Fruit fly (Drosophila melanogaster) whole organism, embryonic: ENCODE results near the gene Blimp-1.
A peak's percentile ranks its signal among the peaks of the same experiment; 100 is the strongest.

ENCODE experiments used
- Antp ChIP-seq: fragments of 200-800 bp; sonication (Bioruptor generic); optimal IDR thresholded peaks from 3 replicates; lab custom pipeline; 2016; ENCODE audit warnings: missing biosample characterization, missing genetic modification characterization
- CG10462 ChIP-seq: fragments of 200-800 bp; sonication (Bioruptor generic); optimal IDR thresholded peaks from 2 replicates; lab custom pipeline; 2016; ENCODE audit warnings: missing biosample characterization, missing genetic modification characterization
- CG11085 ChIP-seq: fragments of 200-800 bp; sonication (Bioruptor generic); IDR thresholded peaks from 2 replicates; pipeline ENCODE4 v1.3.6; 2022; ENCODE audit warnings: missing biosample characterization, missing genetic modification characterization
- CG11456 ChIP-seq: fragments of 200-800 bp; sonication (Bioruptor generic); IDR thresholded peaks from 3 replicates; pipeline ENCODE4 v1.3.6; 2022; ENCODE audit warnings: missing biosample characterization, missing genetic modification characterization
- CG11723 ChIP-seq: fragments of 200-800 bp; sonication (Bioruptor generic); optimal IDR thresholded peaks from 2 replicates; lab custom pipeline; 2017; ENCODE audit warnings: missing biosample characterization, mild to moderate bottlenecking, missing genetic modification characterization
- CG12236 ChIP-seq: fragments of 200-800 bp; sonication (Bioruptor generic); optimal IDR thresholded peaks from 2 replicates; lab custom pipeline; 2016; ENCODE audit warnings: missing biosample characterization, missing genetic modification characterization
- CG14050 ChIP-seq: fragments of 200-800 bp; sonication (Bioruptor generic); IDR thresholded peaks from 3 replicates; pipeline ENCODE4 v1.3.6; 2022; ENCODE audit warnings: missing biosample characterization, missing genetic modification characterization
- CG14667 ChIP-seq: fragments of 200-800 bp; sonication (Bioruptor generic); IDR thresholded peaks from 2 replicates; pipeline ENCODE4 v1.3.6; 2022; ENCODE audit warnings: missing biosample characterization, missing genetic modification characterization
- CG1529 ChIP-seq: fragments of 200-800 bp; sonication (Bioruptor generic); optimal IDR thresholded peaks from 3 replicates; lab custom pipeline; 2018; ENCODE audit warnings: missing biosample characterization, missing genetic modification characterization
- CG16779 ChIP-seq: fragments of 200-800 bp; sonication (Bioruptor generic); IDR thresholded peaks from 2 replicates; pipeline ENCODE4 v1.3.6; 2022; ENCODE audit warnings: missing biosample characterization, missing genetic modification characterization
- CG18599 ChIP-seq: fragments of 200-800 bp; sonication (Bioruptor generic); optimal IDR thresholded peaks from 3 replicates; lab custom pipeline; 2017; ENCODE audit warnings: missing biosample characterization, missing genetic modification characterization, mild to moderate bottlenecking, moderate library complexity, missing genetic modification reagents
- CG2129 ChIP-seq: fragments of 200-800 bp; sonication (Bioruptor generic); IDR thresholded peaks from 2 replicates; pipeline ENCODE4 v1.3.6; 2022; ENCODE audit warnings: missing biosample characterization, missing genetic modification characterization; ENCODE audit not compliant: partially characterized antibody
- CG32532 ChIP-seq: fragments of 200-800 bp; sonication (Bioruptor generic); IDR thresholded peaks from 2 replicates; pipeline ENCODE4 v1.3.6; 2022; ENCODE audit warnings: missing biosample characterization, missing genetic modification characterization
- CG33213 ChIP-seq: fragments of 200-800 bp; sonication (Bioruptor generic); optimal IDR thresholded peaks from 3 replicates; lab custom pipeline; 2016; ENCODE audit warnings: missing biosample characterization, missing genetic modification characterization
- CG34376 ChIP-seq: fragments of 200-800 bp; sonication (Bioruptor generic); optimal IDR thresholded peaks from 2 replicates; lab custom pipeline; 2018; ENCODE audit warnings: missing biosample characterization, mild to moderate bottlenecking, missing genetic modification characterization
- CG34422 ChIP-seq: fragments of 200-800 bp; sonication (Bioruptor generic); IDR thresholded peaks from 3 replicates; pipeline ENCODE4 v1.3.6; 2022; ENCODE audit warnings: missing biosample characterization, missing genetic modification characterization
- CG4360 ChIP-seq: fragments of 200-800 bp; sonication (Bioruptor generic); IDR thresholded peaks from 2 replicates; pipeline ENCODE4 v1.3.6; 2022; ENCODE audit warnings: missing biosample characterization, missing genetic modification characterization
- CG6765 ChIP-seq: fragments of 200-800 bp; sonication (Bioruptor generic); optimal IDR thresholded peaks from 3 replicates; lab custom pipeline; 2017; ENCODE audit warnings: missing biosample characterization, mild to moderate bottlenecking, missing genetic modification characterization
- CG6854 ChIP-seq: fragments of 200-800 bp; sonication (Bioruptor generic); optimal IDR thresholded peaks from 3 replicates; lab custom pipeline; 2017; ENCODE audit warnings: missing biosample characterization, mild to moderate bottlenecking, missing genetic modification characterization
- CG7271 ChIP-seq: fragments of 200-800 bp; sonication (Bioruptor generic); optimal IDR thresholded peaks from 2 replicates; lab custom pipeline; 2018; ENCODE audit warnings: missing biosample characterization, mild to moderate bottlenecking, missing genetic modification characterization, moderate library complexity
- CG8359 ChIP-seq: fragments of 200-800 bp; sonication (Bioruptor generic); optimal IDR thresholded peaks from 2 replicates; lab custom pipeline; 2017; ENCODE audit warnings: missing biosample characterization, mild to moderate bottlenecking, missing genetic modification characterization, borderline replicate concordance
- CG8388 ChIP-seq: fragments of 200-800 bp; sonication (Bioruptor generic); optimal IDR thresholded peaks from 2 replicates; lab custom pipeline; 2019; ENCODE audit warnings: missing biosample characterization, mild to moderate bottlenecking, missing genetic modification characterization, moderate library complexity
- CG8944 ChIP-seq: fragments of 200-800 bp; sonication (Bioruptor generic); optimal IDR thresholded peaks from 3 replicates; lab custom pipeline; 2016; ENCODE audit warnings: missing biosample characterization, missing genetic modification characterization
- CG9876 ChIP-seq: fragments of 200-800 bp; sonication (Bioruptor generic); optimal IDR thresholded peaks from 2 replicates; lab custom pipeline; 2016; ENCODE audit warnings: missing biosample characterization, missing genetic modification characterization
- CoRest ChIP-seq: fragments of 200-800 bp; sonication (Bioruptor generic); optimal IDR thresholded peaks from 3 replicates; lab custom pipeline; 2018; ENCODE audit warnings: missing biosample characterization, mild to moderate bottlenecking, missing genetic modification characterization, moderate library complexity
- Dp ChIP-seq: fragments of 200-800 bp; sonication (Bioruptor generic); optimal IDR thresholded peaks from 2 replicates; lab custom pipeline; 2018; ENCODE audit warnings: missing biosample characterization, mild to moderate bottlenecking, missing genetic modification characterization, moderate library complexity
- Eip74EF ChIP-seq, 2 experiments: fragments of 200-800 bp in 1 of 2; fragments of >200 bp in 1 of 2; sonication (Bioruptor generic) in 1 of 2; optimal IDR thresholded peaks; 2 replicates each; lab custom pipeline; 2017 to 2019; ENCODE audit warnings: missing biosample characterization in 2 of 2, missing genetic modification characterization in 2 of 2, mild to moderate bottlenecking in 1 of 2, moderate library complexity in 1 of 2
- HmgD ChIP-seq: fragments of 200-800 bp; sonication (Bioruptor generic); optimal IDR thresholded peaks from 3 replicates; lab custom pipeline; 2016; ENCODE audit warnings: missing biosample characterization, missing genetic modification characterization
- Neu2 ChIP-seq: fragments of 200-800 bp; sonication (Bioruptor generic); optimal IDR thresholded peaks from 3 replicates; lab custom pipeline; 2016; ENCODE audit warnings: missing biosample characterization, missing genetic modification characterization, borderline replicate concordance
- Trl ChIP-seq, 3 experiments: fragments of >200 bp in 2 of 3; fragments of 200-800 bp in 1 of 3; sonication (Bioruptor generic) in 1 of 3; optimal IDR thresholded peaks; 2 replicates in 1 of 3; 3 replicates in 2 of 3; lab custom pipeline; 2016 to 2017; ENCODE audit warnings: missing biosample characterization in 1 of 3, missing genetic modification characterization in 1 of 3
- Vsx1 ChIP-seq: fragments of 200-800 bp; sonication (Bioruptor generic); optimal IDR thresholded peaks from 2 replicates; lab custom pipeline; 2017; ENCODE audit warnings: missing biosample characterization, mild to moderate bottlenecking, missing genetic modification characterization, missing genetic modification reagents
- YL-1 ChIP-seq: fragments of 200-800 bp; sonication (Bioruptor generic); optimal IDR thresholded peaks from 3 replicates; lab custom pipeline; 2017; ENCODE audit warnings: missing biosample characterization, mild to moderate bottlenecking, missing genetic modification characterization
- ab ChIP-seq: fragments of 200-800 bp; sonication (Bioruptor generic); optimal IDR thresholded peaks from 2 replicates; lab custom pipeline; 2016; ENCODE audit warnings: missing biosample characterization, missing genetic modification characterization
- bab2 ChIP-seq: fragments of 200-800 bp; sonication (Bioruptor generic); optimal IDR thresholded peaks from 2 replicates; lab custom pipeline; 2016; ENCODE audit warnings: missing biosample characterization, missing genetic modification characterization
- bbx ChIP-seq: fragments of 200-800 bp; sonication (Bioruptor generic); IDR thresholded peaks from 2 replicates; pipeline ENCODE4 v1.3.6; 2022; ENCODE audit warnings: missing biosample characterization, missing genetic modification characterization; ENCODE audit not compliant: partially characterized antibody
- dmrt99B ChIP-seq: fragments of 200-800 bp; sonication (Bioruptor generic); optimal IDR thresholded peaks from 2 replicates; lab custom pipeline; 2018; ENCODE audit warnings: missing biosample characterization, mild to moderate bottlenecking, missing genetic modification characterization, moderate library complexity
- grau ChIP-seq: fragments of 200-800 bp; optimal IDR thresholded peaks from 3 replicates; lab custom pipeline; 2019; ENCODE audit warnings: missing biosample characterization, mild to moderate bottlenecking, missing genetic modification characterization, moderate library complexity
- klu ChIP-seq: fragments of 200-800 bp; sonication (Bioruptor generic); IDR thresholded peaks from 2 replicates; pipeline ENCODE4 v1.3.6; 2022; ENCODE audit warnings: missing biosample characterization, missing genetic modification characterization
- lola ChIP-seq, 3 experiments: fragments of >200 bp in 2 of 3; fragments of 200-800 bp in 1 of 3; sonication (Bioruptor generic) in 1 of 3; optimal IDR thresholded peaks; 2 replicates each; lab custom pipeline; 2017 to 2019; ENCODE audit warnings: missing biosample characterization in 3 of 3, missing genetic modification characterization in 3 of 3, mild to moderate bottlenecking in 1 of 3, moderate library complexity in 1 of 3
- mld ChIP-seq: fragments of 200-800 bp; sonication (Bioruptor generic); IDR thresholded peaks from 3 replicates; pipeline ENCODE4 v1.3.6; 2022; ENCODE audit warnings: missing biosample characterization, missing genetic modification characterization; ENCODE audit not compliant: partially characterized antibody
- nmo ChIP-seq: fragments of 200-800 bp; sonication (Bioruptor generic); optimal IDR thresholded peaks from 2 replicates; lab custom pipeline; 2018; ENCODE audit warnings: missing biosample characterization, mild to moderate bottlenecking, missing genetic modification characterization, moderate library complexity
- pfk ChIP-seq: fragments of 200-800 bp; sonication (Bioruptor generic); optimal IDR thresholded peaks from 2 replicates; lab custom pipeline; 2018; ENCODE audit warnings: missing biosample characterization, mild to moderate bottlenecking, missing genetic modification characterization, moderate library complexity
- pho ChIP-seq: fragments of 200-800 bp; sonication (Bioruptor generic); optimal IDR thresholded peaks from 2 replicates; lab custom pipeline; 2016; ENCODE audit warnings: missing biosample characterization, missing genetic modification characterization
- rib ChIP-seq: fragments of 200-800 bp; sonication (Bioruptor generic); IDR thresholded peaks from 2 replicates; pipeline ENCODE4 v1.3.6; 2022; ENCODE audit warnings: missing biosample characterization, missing genetic modification characterization
- ro ChIP-seq: fragments of 200-800 bp; sonication (Bioruptor generic); IDR thresholded peaks from 2 replicates; pipeline ENCODE4 v1.3.6; 2022; ENCODE audit warnings: missing biosample characterization, missing genetic modification characterization
- sd ChIP-seq: fragments of 200-800 bp; sonication (Bioruptor generic); optimal IDR thresholded peaks from 3 replicates; lab custom pipeline; 2018; ENCODE audit warnings: missing biosample characterization, mild to moderate bottlenecking, missing genetic modification characterization, moderate library complexity
- tio ChIP-seq: fragments of 200-800 bp; sonication (Bioruptor generic); optimal IDR thresholded peaks from 2 replicates; lab custom pipeline; 2017; ENCODE audit warnings: missing biosample characterization, missing genetic modification characterization, inconsistent platforms
- wor ChIP-seq: fragments of 200-800 bp; sonication (Bioruptor generic); IDR thresholded peaks from 2 replicates; pipeline ENCODE4 v1.3.6; 2022; ENCODE audit warnings: missing biosample characterization, missing genetic modification characterization
- zf30C ChIP-seq: fragments of 200-800 bp; sonication (Bioruptor generic); optimal IDR thresholded peaks from 3 replicates; lab custom pipeline; 2018; ENCODE audit warnings: missing biosample characterization, mild to moderate bottlenecking, missing genetic modification characterization

Gene Blimp-1

dm6 chr3L:5610582-5610981, 20.2 kb upstream of the Blimp-1 start (continued):
- TF ChIP-seq Dp: no peak
- TF ChIP-seq Eip74EF (GFP tag; optimal IDR thresholded peaks at IDR 0.05; lab: Kevin White, UChicago): peak in 1 of 2 experiments; percentile 84
- no peak for TF ChIP-seq CG11456 (GFP tag; lab: Robert Waterston, UW)
- TF ChIP-seq tio (GFP tag; lab: Kevin White, UChicago): no peak
- no peak for TF ChIP-seq pho
- TF ChIP-seq CG11723: no peak
- peak; percentile 5 to 49 for TF ChIP-seq Trl (optimal IDR thresholded peaks at IDR 0.05; lab: Kevin White, UChicago)
- TF ChIP-seq Trl (GFP tag; optimal IDR thresholded peaks at IDR 0.05; lab: Kevin White, UChicago): no peak
- TF ChIP-seq rib (GFP tag; lab: Robert Waterston, UW): peak; percentile 36; the same call in 1 of the 2 replicates
- TF ChIP-seq dmrt99B (tag; lab: Kevin White, UChicago): no peak
- no peak for TF ChIP-seq pfk
- TF ChIP-seq CG2129 (GFP tag; lab: Robert Waterston, UW): no peak
- TF ChIP-seq zf30C (GFP tag; lab: Kevin White, UChicago): no peak
- no peak for TF ChIP-seq Neu2 (GFP tag; lab: Kevin White, UChicago)
- no peak for TF ChIP-seq HmgD
- no peak for TF ChIP-seq YL-1 (GFP tag; lab: Kevin White, UChicago)
- no peak for TF ChIP-seq CG6854
- TF ChIP-seq, all 482 proteins: peak for 12

- TF ChIP-seq CG8388 (GFP tag; lab: Kevin White, UChicago) (peak; percentile 92), CG1529 (GFP tag; lab: Kevin White, UChicago) (peak; percentile 80), CG11085 (GFP tag; lab: Robert Waterston, UW) (no peak), CG8944 (GFP tag; lab: Kevin White, UChicago) (no peak), nmo (GFP tag; lab: Kevin White, UChicago) (peak; percentile 88), bab2 (GFP tag; lab: Kevin White, UChicago) (peak; percentile 42), CG16779 (no peak), CG12236 (GFP tag; lab: Kevin White, UChicago) (peak; percentile 51), wor (GFP tag; lab: Robert Waterston, UW) (peak; percentile 65), CG7271 (tag; lab: Kevin White, UChicago) (peak; percentile 50), Antp (GFP tag; lab: Kevin White, UChicago) (peak; percentile 27), klu (GFP tag; lab: Robert Waterston, UW) (peak; percentile 48; the same call in 1 of the 2 replicates), ab (GFP tag; lab: Kevin White, UChicago) (no peak), CG14667 (peak; percentile 45), grau (tag; lab: Kevin White, UChicago) (peak; percentile 85), bbx (no peak), ro (GFP tag; lab: Robert Waterston, UW) (peak; percentile 60; the same call in 1 of the 2 replicates), CG8359 (GFP tag; lab: Kevin White, UChicago) (peak; percentile 47), CG34422 (GFP tag; lab: Robert Waterston, UW) (peak; percentile 68; the same call in 2 of the 3 replicates), CoRest (peak; percentile 88), CG34376 (GFP tag; lab: Kevin White, UChicago) (no peak), CG14050 (peak; percentile 73; the same call in 2 of the 3 replicates), mld (GFP tag; lab: Robert Waterston, UW) (no peak), sd (tag; lab: Kevin White, UChicago) (peak; percentile 52), CG18599 (GFP tag; lab: Kevin White, UChicago) (peak; percentile 76), CG33213 (no peak), lola (GFP tag; optimal IDR thresholded peaks at IDR 0.05; lab: Kevin White, UChicago) (peak in 1 of 3 experiments; percentile 92), CG4360 (0 out of 2 replicates have a peak, but pooled peaks have one; percentile 25), Vsx1 (GFP tag; lab: Kevin White, UChicago) (peak; percentile 63), CG9876 (GFP tag; lab: Kevin White, UChicago) (no peak), CG32532 (GFP tag; lab: Robert Waterston, UW) (no peak), CG6765 (GFP tag; lab: Kevin White, UChicago) (no peak), CG10462 (peak; percentile 46)
Observed at dm6 chr3L:5611732-5612250, 19.0 kb upstream of the Blimp-1 start.
